Fruit fly (Drosophila melanogaster): ENCODE data around the gene CG13003.

The CG13003 gene

DNA sequence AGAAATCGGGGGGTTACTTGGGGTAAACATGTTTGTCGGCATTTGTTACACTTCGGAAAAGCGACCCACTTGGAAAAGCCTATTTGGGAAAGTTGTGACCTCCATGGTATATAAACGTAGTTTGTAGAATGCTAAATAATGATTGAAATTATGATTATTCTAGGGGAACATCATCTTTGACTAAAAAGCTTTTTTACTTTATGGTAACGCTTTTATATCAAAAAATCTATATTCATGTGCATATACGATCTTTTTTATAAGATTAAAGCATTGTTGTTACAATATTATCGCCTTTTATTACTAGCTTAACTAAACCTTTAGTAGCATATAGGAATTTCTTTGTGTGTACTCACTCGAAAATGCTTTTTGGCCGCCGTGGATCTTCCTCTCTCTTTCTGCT, 42.1 kb downstream of the CG13003 start (continued):
- TF ChIP-seq CG32772 (GFP tag; IDR thresholded peaks at IDR 0.05) (peak; percentile 6; the same call in 1 of the 2 replicates), Abd-B (GFP tag; optimal IDR thresholded peaks at IDR 0.05) (peak; percentile 11), Dek (tag; optimal IDR thresholded peaks at IDR 0.05) (peak; percentile 17), CG6689 (GFP tag; IDR thresholded peaks at IDR 0.05) (peak; percentile 55), Bgb (GFP tag; IDR thresholded peaks at IDR 0.05; ENCODE audit: partially characterized antibody) (no peak), Xrp1 (GFP tag; IDR thresholded peaks at IDR 0.05) (0 out of 2 replicates have a peak, but pooled peaks have one; percentile 25), ttk (GFP tag; IDR thresholded peaks at IDR 0.05) (peak; percentile 44; the same call in 1 of the 2 replicates), Mes4 (GFP tag; optimal IDR thresholded peaks at IDR 0.05) (no peak), CG15696 (tag; optimal IDR thresholded peaks at IDR 0.05) (no peak), CG8765 (GFP tag; IDR thresholded peaks at IDR 0.05) (no peak), Sry-δ (GFP tag; optimal IDR thresholded peaks at IDR 0.05) (no peak), CG17385 (GFP tag; optimal IDR thresholded peaks at IDR 0.05) (peak; percentile 46), CG4424 (GFP tag; optimal IDR thresholded peaks at IDR 0.05) (no peak), zf30C (GFP tag; optimal IDR thresholded peaks at IDR 0.05) (no peak), disco-r (GFP tag; optimal IDR thresholded peaks at IDR 0.05) (no peak), nmo (GFP tag; optimal IDR thresholded peaks at IDR 0.05) (peak; percentile 46), CG11695 (GFP tag; IDR thresholded peaks at IDR 0.05) (no peak), CG14050 (GFP tag; IDR thresholded peaks at IDR 0.05) (no peak), CG5245 (GFP tag; optimal IDR thresholded peaks at IDR 0.05) (no peak), CG7963 (GFP tag; IDR thresholded peaks at IDR 0.05; ENCODE audit: partially characterized antibody) (no peak), Pdp1 (GFP tag; optimal IDR thresholded peaks at IDR 0.05) (peak; percentile 9 to 22), en (GFP tag; optimal IDR thresholded peaks at IDR 0.05) (no peak), tin (GFP tag; optimal IDR thresholded peaks at IDR 0.05) (no peak), sens (GFP tag) (peak; percentile 87), bsh (GFP tag; optimal IDR thresholded peaks at IDR 0.05) (peak; percentile 53 to 80), Blimp-1 (GFP tag; optimal IDR thresholded peaks at IDR 0.05) (peak; percentile 28), CG6854 (GFP tag; optimal IDR thresholded peaks at IDR 0.05) (no peak), Dll (GFP tag; IDR thresholded peaks at IDR 0.05; ENCODE audit: partially characterized antibody) (no peak), Dip3 (GFP tag; optimal IDR thresholded peaks at IDR 0.05) (no peak), zen2 (GFP tag; IDR thresholded peaks at IDR 0.05; ENCODE audit: partially characterized antibody) (no peak), dati (GFP tag; IDR thresholded peaks at IDR 0.05) (no peak), CG13894 (tag; optimal IDR thresholded peaks at IDR 0.05) (no peak), HLH4C (GFP tag; IDR thresholded peaks at IDR 0.05; ENCODE audit: partially characterized antibody) (no peak), CG34224 (GFP tag; IDR thresholded peaks at IDR 0.05; ENCODE audit: partially characterized antibody) (no peak), sqz (GFP tag; optimal IDR thresholded peaks at IDR 0.05) (no peak), mld (GFP tag; IDR thresholded peaks at IDR 0.05; ENCODE audit: partially characterized antibody) (no peak), dimm (GFP tag; IDR thresholded peaks at IDR 0.05) (0 out of 2 replicates have a peak, but pooled peaks have one; percentile 20), GATAe (GFP tag; conservative IDR thresholded peaks at IDR 0.05) (no peak), pan (optimal IDR thresholded peaks at IDR 0.05) (no peak), pan (GFP tag; optimal IDR thresholded peaks at IDR 0.05 in 1 of 2, IDR thresholded peaks at IDR 0.05 in 1 of 2) (peak in 1 of 2 experiments; percentile 48), CG11504 (tag; optimal IDR thresholded peaks at IDR 0.05) (peak; percentile 62), Tbp (GFP tag; optimal IDR thresholded peaks at IDR 0.05) (no peak), eve (GFP tag; optimal IDR thresholded peaks at IDR 0.05) (peak in 1 of 2 experiments; percentile 66), CG7372 (GFP tag; IDR thresholded peaks at IDR 0.05) (peak; percentile 14; the same call in 1 of the 2 replicates), jumu (GFP tag; optimal IDR thresholded peaks at IDR 0.05) (no peak), dm (GFP tag; optimal IDR thresholded peaks at IDR 0.05) (no peak), ranshi (GFP tag; IDR thresholded peaks at IDR 0.05) (no peak), CG14014 (GFP tag; IDR thresholded peaks at IDR 0.05) (no peak), BEAF-32 (GFP tag; optimal IDR thresholded peaks at IDR 0.05) (no peak), CG12659 (GFP tag; optimal IDR thresholded peaks at IDR 0.05) (peak; percentile 54), nerfin-2 (GFP tag; IDR thresholded peaks at IDR 0.05; ENCODE audit: partially characterized antibody) (no peak)
